ENCODE assay signal across 1 fruit fly cellular context in genomic region chr3L:16567495-16567894, dm6.
TF ChIP-seq lines count a peak whose summit lies in the region.

No protein-coding gene starts in this region.

TF ChIP-seq in whole organism, embryonic, 481 proteins besides CTCF, POLR2A, EP300 and RAD21 (continued from another document and continues in another):
- peak; percentile 57; the same call in 2 of the 3 replicates for TF ChIP-seq dysf (GFP tag; IDR thresholded peaks at IDR 0.05; lab: Robert Waterston, UW)
- peak in 1 of 2 experiments; percentile 84 for TF ChIP-seq bsh (GFP tag; optimal IDR thresholded peaks at IDR 0.05; lab: Kevin White, UChicago)
- no peak for TF ChIP-seq pho (GFP tag; optimal IDR thresholded peaks at IDR 0.05; lab: Kevin White, UChicago)
- TF ChIP-seq dati (GFP tag; IDR thresholded peaks at IDR 0.05; lab: Robert Waterston, UW): no peak
- peak; percentile 49 for TF ChIP-seq Chrac-16 (GFP tag; optimal IDR thresholded peaks at IDR 0.05; lab: Kevin White, UChicago)
- 0 out of 2 replicates have a peak, but pooled peaks have one; percentile 52 for TF ChIP-seq ranshi (GFP tag; IDR thresholded peaks at IDR 0.05; lab: Robert Waterston, UW)
- TF ChIP-seq HLHmδ (GFP tag; optimal IDR thresholded peaks at IDR 0.05; lab: Kevin White, UChicago): no peak
- peak; percentile 33 for TF ChIP-seq CG12659 (GFP tag; optimal IDR thresholded peaks at IDR 0.05; lab: Kevin White, UChicago)
- TF ChIP-seq Fer3 (tag; optimal IDR thresholded peaks at IDR 0.05; lab: Kevin White, UChicago): peak; percentile 45
- no peak for TF ChIP-seq CG9797 (GFP tag; optimal IDR thresholded peaks at IDR 0.05; lab: Kevin White, UChicago)
- no peak for TF ChIP-seq trh (GFP tag; optimal IDR thresholded peaks at IDR 0.05; lab: Kevin White, UChicago)
- TF ChIP-seq shn (GFP tag; optimal IDR thresholded peaks at IDR 0.05; lab: Kevin White, UChicago): no peak
- peak; percentile 61 for TF ChIP-seq CG15696 (tag; optimal IDR thresholded peaks at IDR 0.05; lab: Kevin White, UChicago)
- no peak for TF ChIP-seq CG31224 (GFP tag; IDR thresholded peaks at IDR 0.05; lab: Robert Waterston, UW)
- TF ChIP-seq Nf-YC (tag; optimal IDR thresholded peaks at IDR 0.05; lab: Kevin White, UChicago): peak; percentile 40
- peak; percentile 43 for TF ChIP-seq Hr3 (GFP tag; optimal IDR thresholded peaks at IDR 0.05; lab: Kevin White, UChicago)
- TF ChIP-seq CG5180 (GFP tag; optimal IDR thresholded peaks at IDR 0.05; lab: Kevin White, UChicago): peak; percentile 45
- TF ChIP-seq gem (tag; optimal IDR thresholded peaks at IDR 0.05; lab: Kevin White, UChicago): peak; percentile 83
- TF ChIP-seq ci (GFP tag; IDR thresholded peaks at IDR 0.05; lab: Robert Waterston, UW): peak; percentile 85
- peak; percentile 60; the same call in 1 of the 2 replicates for TF ChIP-seq vvl (GFP tag; IDR thresholded peaks at IDR 0.05; lab: Robert Waterston, UW)
- no peak for TF ChIP-seq h (optimal IDR thresholded peaks at IDR 0.05; lab: Kevin White, UChicago)
- TF ChIP-seq HmgD (GFP tag; optimal IDR thresholded peaks at IDR 0.05; lab: Kevin White, UChicago): no peak
- no peak for TF ChIP-seq ac (GFP tag; optimal IDR thresholded peaks at IDR 0.05; lab: Kevin White, UChicago)
- peak; percentile 56 for TF ChIP-seq CG4328 (GFP tag; optimal IDR thresholded peaks at IDR 0.05; lab: Kevin White, UChicago)
- 0 out of 2 replicates have a peak, but pooled peaks have one; percentile 34 for TF ChIP-seq esg (GFP tag; conservative IDR thresholded peaks at IDR 0.05; lab: Robert Waterston, UW)
- peak in 1 of 2 experiments; percentile 76 for TF ChIP-seq eve (GFP tag; optimal IDR thresholded peaks at IDR 0.05; lab: Kevin White, UChicago)
- TF ChIP-seq D19B (GFP tag; optimal IDR thresholded peaks at IDR 0.05; lab: Kevin White, UChicago): no peak
- peak; percentile 14 for TF ChIP-seq CG12769 (tag; optimal IDR thresholded peaks at IDR 0.05; lab: Kevin White, UChicago)
- peak; percentile 47; the same call in 1 of the 2 replicates for TF ChIP-seq Oaz (GFP tag; IDR thresholded peaks at IDR 0.05; lab: Robert Waterston, UW)
- no peak for TF ChIP-seq D (optimal IDR thresholded peaks at IDR 0.05; lab: Kevin White, UChicago)
- TF ChIP-seq D (GFP tag; optimal IDR thresholded peaks at IDR 0.05; lab: Kevin White, UChicago): peak; percentile 72
- no peak for TF ChIP-seq CG13894 (tag; optimal IDR thresholded peaks at IDR 0.05; lab: Kevin White, UChicago)
- no peak for TF ChIP-seq CG9215 (GFP tag; IDR thresholded peaks at IDR 0.05; lab: Robert Waterston, UW)
- TF ChIP-seq dmrt99B (tag; optimal IDR thresholded peaks at IDR 0.05; lab: Kevin White, UChicago): peak; percentile 77
- TF ChIP-seq slou (GFP tag; optimal IDR thresholded peaks at IDR 0.05; lab: Kevin White, UChicago): no peak
- peak; percentile 75 for TF ChIP-seq CG8924 (tag; optimal IDR thresholded peaks at IDR 0.05; lab: Kevin White, UChicago)
- peak; percentile 41 for TF ChIP-seq CG1602 (GFP tag; optimal IDR thresholded peaks at IDR 0.05; lab: Kevin White, UChicago)
- peak; percentile 53 for TF ChIP-seq CG9727 (GFP tag; optimal IDR thresholded peaks at IDR 0.05; lab: Kevin White, UChicago)
- TF ChIP-seq Xrp1 (GFP tag; IDR thresholded peaks at IDR 0.05; lab: Robert Waterston, UW): peak; percentile 71
- no peak for TF ChIP-seq CG11093 (GFP tag; IDR thresholded peaks at IDR 0.05; lab: Robert Waterston, UW)
- TF ChIP-seq BEAF-32 (GFP tag; optimal IDR thresholded peaks at IDR 0.05; lab: Kevin White, UChicago): no peak
- no peak for TF ChIP-seq CkIIα-i1 (GFP tag; IDR thresholded peaks at IDR 0.05; lab: Robert Waterston, UW)
- TF ChIP-seq ftz-f1 (GFP tag; optimal IDR thresholded peaks at IDR 0.05; lab: Kevin White, UChicago): no peak
- TF ChIP-seq Sin3A (optimal IDR thresholded peaks at IDR 0.05; lab: Kevin White, UChicago): no peak
- no peak for TF ChIP-seq Tbp (GFP tag; optimal IDR thresholded peaks at IDR 0.05; lab: Kevin White, UChicago)
- no peak for TF ChIP-seq Camta (GFP tag; optimal IDR thresholded peaks at IDR 0.05; lab: Kevin White, UChicago)
- TF ChIP-seq toy (GFP tag; IDR thresholded peaks at IDR 0.05; lab: Robert Waterston, UW): no peak
- TF ChIP-seq CoRest (tag; optimal IDR thresholded peaks at IDR 0.05; lab: Kevin White, UChicago): peak; percentile 73
- 0 out of 2 replicates have a peak, but pooled peaks have one; percentile 8 for TF ChIP-seq CG32767 (GFP tag; IDR thresholded peaks at IDR 0.05; lab: Robert Waterston, UW)
- TF ChIP-seq lola (GFP tag; optimal IDR thresholded peaks at IDR 0.05; lab: Kevin White, UChicago): peak in 1 of 3 experiments; percentile 70
- TF ChIP-seq exex (tag; optimal IDR thresholded peaks at IDR 0.05; lab: Kevin White, UChicago): no peak
- 0 out of 2 replicates have a peak, but pooled peaks have one; percentile 30 for TF ChIP-seq ssp (GFP tag; IDR thresholded peaks at IDR 0.05; lab: Robert Waterston, UW)
- peak; percentile 50 for TF ChIP-seq E2f1 (GFP tag; IDR thresholded peaks at IDR 0.05; lab: Robert Waterston, UW)
- no peak for TF ChIP-seq Neu2 (GFP tag; optimal IDR thresholded peaks at IDR 0.05; lab: Kevin White, UChicago; ENCODE audit: borderline replicate concordance)
- no peak for TF ChIP-seq CG11247 (GFP tag; IDR thresholded peaks at IDR 0.05; lab: Robert Waterston, UW)
- TF ChIP-seq sim (GFP tag; IDR thresholded peaks at IDR 0.05; lab: Robert Waterston, UW): no peak
- no peak for TF ChIP-seq hb (GFP tag; IDR thresholded peaks at IDR 0.05; lab: Robert Waterston, UW; ENCODE audit: partially characterized antibody)
- no peak for TF ChIP-seq CG8765 (GFP tag; IDR thresholded peaks at IDR 0.05; lab: Robert Waterston, UW)
- TF ChIP-seq CG7786 (GFP tag; optimal IDR thresholded peaks at IDR 0.05; lab: Kevin White, UChicago): no peak
- TF ChIP-seq CG9609 (GFP tag; optimal IDR thresholded peaks at IDR 0.05; lab: Kevin White, UChicago): no peak
- peak; percentile 40 for TF ChIP-seq CG7556 (GFP tag; optimal IDR thresholded peaks at IDR 0.05; lab: Kevin White, UChicago)
- no peak for TF ChIP-seq CG15479 (GFP tag; optimal IDR thresholded peaks at IDR 0.05; lab: Kevin White, UChicago)
- TF ChIP-seq CG30020 (tag; optimal IDR thresholded peaks at IDR 0.05; lab: Kevin White, UChicago): peak; percentile 32
- no peak for TF ChIP-seq Dek (tag; optimal IDR thresholded peaks at IDR 0.05; lab: Kevin White, UChicago)
- peak; percentile 45 for TF ChIP-seq org-1 (GFP tag; optimal IDR thresholded peaks at IDR 0.05; lab: Kevin White, UChicago)
- peak; percentile 19 for TF ChIP-seq CG6654 (GFP tag; optimal IDR thresholded peaks at IDR 0.05; lab: Kevin White, UChicago)
- TF ChIP-seq sens-2 (GFP tag; IDR thresholded peaks at IDR 0.05; lab: Robert Waterston, UW): no peak
- TF ChIP-seq H15 (GFP tag; IDR thresholded peaks at IDR 0.05; lab: Robert Waterston, UW): 0 out of 3 replicates have a peak, but pooled peaks have one; percentile 39
- TF ChIP-seq HLH4C (GFP tag; IDR thresholded peaks at IDR 0.05; lab: Robert Waterston, UW; ENCODE audit: partially characterized antibody): no peak
- no peak for TF ChIP-seq emc (GFP tag; optimal IDR thresholded peaks at IDR 0.05; lab: Kevin White, UChicago)
- TF ChIP-seq bab2 (GFP tag; optimal IDR thresholded peaks at IDR 0.05; lab: Kevin White, UChicago): no peak
- peak; percentile 18 for TF ChIP-seq CG13775 (GFP tag; optimal IDR thresholded peaks at IDR 0.05; lab: Kevin White, UChicago)
- no peak for TF ChIP-seq jigr1 (GFP tag; IDR thresholded peaks at IDR 0.05; lab: Robert Waterston, UW)
- TF ChIP-seq fd96Cb (tag; optimal IDR thresholded peaks at IDR 0.05; lab: Kevin White, UChicago): peak; percentile 73
- no peak for TF ChIP-seq ro (GFP tag; IDR thresholded peaks at IDR 0.05; lab: Robert Waterston, UW)
- TF ChIP-seq Fer2 (tag; optimal IDR thresholded peaks at IDR 0.05; lab: Kevin White, UChicago): peak; percentile 12
- peak; percentile 84 for TF ChIP-seq Sox102F (GFP tag; optimal IDR thresholded peaks at IDR 0.05; lab: Kevin White, UChicago)
- TF ChIP-seq ase (GFP tag; IDR thresholded peaks at IDR 0.05; lab: Robert Waterston, UW): no peak
- TF ChIP-seq sc (optimal IDR thresholded peaks at IDR 0.05; lab: Kevin White, UChicago): no peak
- peak; percentile 48 for TF ChIP-seq sc (GFP tag; optimal IDR thresholded peaks at IDR 0.05; lab: Kevin White, UChicago)
- TF ChIP-seq CG15514 (GFP tag; optimal IDR thresholded peaks at IDR 0.05; lab: Kevin White, UChicago): no peak
- TF ChIP-seq cas (GFP tag; IDR thresholded peaks at IDR 0.05; lab: Robert Waterston, UW): no peak
- peak; percentile 71 for TF ChIP-seq CG15269 (tag; optimal IDR thresholded peaks at IDR 0.05; lab: Kevin White, UChicago)
- TF ChIP-seq run (tag; optimal IDR thresholded peaks at IDR 0.05; lab: Kevin White, UChicago): peak; percentile 43
- no peak for TF ChIP-seq luna (GFP tag; optimal IDR thresholded peaks at IDR 0.05; lab: Kevin White, UChicago)
- TF ChIP-seq tin (GFP tag; optimal IDR thresholded peaks at IDR 0.05; lab: Kevin White, UChicago): peak; percentile 44
- no peak for TF ChIP-seq CG7987 (GFP tag; optimal IDR thresholded peaks at IDR 0.05; lab: Kevin White, UChicago)
- no peak for TF ChIP-seq CG8478 (optimal IDR thresholded peaks at IDR 0.05; lab: Kevin White, UChicago)
- peak; percentile 48; the same call in 1 of the 2 replicates for TF ChIP-seq lmd (GFP tag; IDR thresholded peaks at IDR 0.05; lab: Robert Waterston, UW)
- peak; percentile 77 for TF ChIP-seq nmo (GFP tag; optimal IDR thresholded peaks at IDR 0.05; lab: Kevin White, UChicago)
- TF ChIP-seq Mad (GFP tag; optimal IDR thresholded peaks at IDR 0.05; lab: Kevin White, UChicago): no peak
- TF ChIP-seq CG10654 (GFP tag; optimal IDR thresholded peaks at IDR 0.05; lab: Kevin White, UChicago): peak; percentile 23
- peak; percentile 15 for TF ChIP-seq CG3281 (GFP tag; optimal IDR thresholded peaks at IDR 0.05; lab: Kevin White, UChicago)
- peak; percentile 1 for TF ChIP-seq Jarid2 (GFP tag; optimal IDR thresholded peaks at IDR 0.05; lab: Kevin White, UChicago)
- peak; percentile 48 for TF ChIP-seq CG4820 (GFP tag; optimal IDR thresholded peaks at IDR 0.05; lab: Kevin White, UChicago)
- TF ChIP-seq CG34376 (GFP tag; optimal IDR thresholded peaks at IDR 0.05; lab: Kevin White, UChicago): no peak
- 0 out of 2 replicates have a peak, but pooled peaks have one; percentile 20 for TF ChIP-seq chm (GFP tag; IDR thresholded peaks at IDR 0.05; lab: Robert Waterston, UW)
- TF ChIP-seq CG9817 (tag; optimal IDR thresholded peaks at IDR 0.05; lab: Kevin White, UChicago): peak; percentile 18
- peak; percentile 29 for TF ChIP-seq Meics (GFP tag; optimal IDR thresholded peaks at IDR 0.05; lab: Kevin White, UChicago)
- peak; percentile 53 for TF ChIP-seq oc (tag; optimal IDR thresholded peaks at IDR 0.05; lab: Kevin White, UChicago)
- peak; percentile 37; the same call in 1 of the 2 replicates for TF ChIP-seq CG4360 (GFP tag; IDR thresholded peaks at IDR 0.05; lab: Robert Waterston, UW)
- no peak for TF ChIP-seq Trl (optimal IDR thresholded peaks at IDR 0.05; lab: Kevin White, UChicago)
- TF ChIP-seq Trl (GFP tag; optimal IDR thresholded peaks at IDR 0.05; lab: Kevin White, UChicago): no peak
- no peak for TF ChIP-seq CG11560 (tag; IDR thresholded peaks at IDR 0.05; lab: Robert Waterston, UW)
- peak; percentile 59 for TF ChIP-seq az2 (GFP tag; optimal IDR thresholded peaks at IDR 0.05; lab: Kevin White, UChicago)
- TF ChIP-seq fu2 (GFP tag; optimal IDR thresholded peaks at IDR 0.05; lab: Kevin White, UChicago): no peak
- TF ChIP-seq prd (optimal IDR thresholded peaks at IDR 0.05; lab: Kevin White, UChicago): no peak
- peak; percentile 73; the same call in 2 of the 3 replicates for TF ChIP-seq prd (GFP tag; IDR thresholded peaks at IDR 0.05; lab: Robert Waterston, UW)
- peak; percentile 55; the same call in 2 of the 3 replicates for TF ChIP-seq otp (GFP tag; IDR thresholded peaks at IDR 0.05; lab: Robert Waterston, UW)
- TF ChIP-seq CG2889 (GFP tag; IDR thresholded peaks at IDR 0.05; lab: Robert Waterston, UW): no peak
- no peak for TF ChIP-seq CG2129 (GFP tag; IDR thresholded peaks at IDR 0.05; lab: Robert Waterston, UW; ENCODE audit: partially characterized antibody)
- no peak for TF ChIP-seq Gsc (GFP tag; IDR thresholded peaks at IDR 0.05; lab: Robert Waterston, UW)
- peak; percentile 65 for TF ChIP-seq CG4424 (GFP tag; optimal IDR thresholded peaks at IDR 0.05; lab: Kevin White, UChicago)
- TF ChIP-seq chif (GFP tag; optimal IDR thresholded peaks at IDR 0.05; lab: Kevin White, UChicago): peak in 1 of 2 experiments; percentile 18
- peak; percentile 70 for TF ChIP-seq Xbp1 (GFP tag; optimal IDR thresholded peaks at IDR 0.05; lab: Kevin White, UChicago)
- 0 out of 2 replicates have a peak, but pooled peaks have one; percentile 52 for TF ChIP-seq CG14441 (GFP tag; IDR thresholded peaks at IDR 0.05; lab: Robert Waterston, UW)
- TF ChIP-seq scrt (GFP tag; optimal IDR thresholded peaks at IDR 0.05; lab: Kevin White, UChicago): peak; percentile 49
- 0 out of 2 replicates have a peak, but pooled peaks have one; percentile 39 for TF ChIP-seq CG14014 (GFP tag; IDR thresholded peaks at IDR 0.05; lab: Robert Waterston, UW)
- TF ChIP-seq CG11085 (GFP tag; IDR thresholded peaks at IDR 0.05; lab: Robert Waterston, UW): no peak
- TF ChIP-seq E2f2 (GFP tag; IDR thresholded peaks at IDR 0.05; lab: Robert Waterston, UW): peak; percentile 35
- peak; percentile 30; the same call in 1 of the 3 replicates for TF ChIP-seq Mrtf (GFP tag; IDR thresholded peaks at IDR 0.05; lab: Robert Waterston, UW)
- TF ChIP-seq CG18619 (GFP tag; optimal IDR thresholded peaks at IDR 0.05; lab: Kevin White, UChicago): peak; percentile 47
- peak; percentile 77 for TF ChIP-seq CG18262 (tag; optimal IDR thresholded peaks at IDR 0.05; lab: Kevin White, UChicago)
- no peak for TF ChIP-seq CG17186 (GFP tag; optimal IDR thresholded peaks at IDR 0.05; lab: Kevin White, UChicago)
- TF ChIP-seq Rx (GFP tag; IDR thresholded peaks at IDR 0.05; lab: Robert Waterston, UW): peak; percentile 59; the same call in 1 of the 2 replicates
- peak; percentile 64 for TF ChIP-seq zfh1 (GFP tag; IDR thresholded peaks at IDR 0.05; lab: Robert Waterston, UW)
- TF ChIP-seq Abd-B (GFP tag; optimal IDR thresholded peaks at IDR 0.05; lab: Kevin White, UChicago): peak; percentile 57
- TF ChIP-seq klu (GFP tag; IDR thresholded peaks at IDR 0.05; lab: Robert Waterston, UW): no peak
- peak; percentile 51 for TF ChIP-seq CG3407 (GFP tag; optimal IDR thresholded peaks at IDR 0.05; lab: Kevin White, UChicago)
- TF ChIP-seq CG6254 (GFP tag; optimal IDR thresholded peaks at IDR 0.05; lab: Kevin White, UChicago): peak; percentile 65
- no peak for TF ChIP-seq da (GFP tag; optimal IDR thresholded peaks at IDR 0.05; lab: Kevin White, UChicago)
- peak; percentile 12; the same call in 1 of the 3 replicates for TF ChIP-seq B-H1 (GFP tag; IDR thresholded peaks at IDR 0.05; lab: Robert Waterston, UW)
